Fruit fly (Drosophila melanogaster): Measurements from ENCODE around the gene CG7542.

CG7542 gene

DNA sequence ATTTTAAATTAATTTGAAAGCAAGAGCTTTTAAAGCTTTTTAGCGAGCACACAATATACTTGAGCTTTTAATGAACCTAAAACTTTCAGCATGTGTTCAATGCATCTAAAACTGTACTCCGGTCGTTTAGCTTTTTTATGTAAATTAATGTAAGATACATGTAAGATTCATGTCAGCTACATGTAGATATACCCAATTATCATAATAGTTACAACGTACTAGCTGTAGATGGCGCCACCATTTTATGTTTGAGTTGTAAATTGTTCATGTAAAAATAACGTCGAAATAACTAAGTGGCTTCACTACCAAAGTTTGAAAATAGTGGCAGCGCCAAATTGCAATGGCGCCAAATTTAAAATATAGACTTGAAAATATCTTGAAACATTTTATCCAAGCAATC lies 47.3 kb downstream of the CG7542 start:
- TF ChIP-seq ttk (optimal IDR thresholded peaks at IDR 0.05) = no peak

All from Kc167 (cell line).